Worm (Caenorhabditis elegans): Measurements from ENCODE around the gene ubc-19.

- TF ChIP-seq B0310.2 (tag; optimal IDR thresholded peaks at IDR 0.05): no peak
- no peak for TF ChIP-seq F13C5.2 (tag; optimal IDR thresholded peaks at IDR 0.05)
- no peak for TF ChIP-seq flt-1 (GFP tag; IDR thresholded peaks at IDR 0.05)
- no peak for TF ChIP-seq ama-1 (optimal IDR thresholded peaks at IDR 0.05)
- TF ChIP-seq scrt-1 (GFP tag; IDR thresholded peaks at IDR 0.05): no peak
- TF ChIP-seq sea-1 (GFP tag; conservative IDR thresholded peaks at IDR 0.05): no peak
Measured at ce11 chrV:18711362-18711761, 21.8 kb upstream of the ubc-19 start.

Data from whole organism, early embryonic.